Fruit fly (Drosophila melanogaster) whole organism, embryonic: ENCODE data around the gene CG11279.
A peak's percentile ranks its signal among the peaks of the same experiment; 100 is the strongest.

Source experiments
- Adf1 ChIP-seq: fragments of 200-800 bp; sonication (Bioruptor generic); IDR thresholded peaks from 2 replicates; pipeline ENCODE4 v1.3.6; 2022; ENCODE audit warnings: missing biosample characterization, missing genetic modification characterization
- Aef1 ChIP-seq: fragments of 200-800 bp; sonication (Bioruptor generic); IDR thresholded peaks from 3 replicates; pipeline ENCODE4 v1.3.6; 2022; ENCODE audit warnings: missing biosample characterization, missing genetic modification characterization
- B-H2 ChIP-seq: fragments of 200-800 bp; sonication (Bioruptor generic); optimal IDR thresholded peaks from 2 replicates; lab custom pipeline; 2018; ENCODE audit warnings: missing biosample characterization, mild to moderate bottlenecking, missing genetic modification characterization
- CG10321 ChIP-seq: fragments of 200-800 bp; sonication (Bioruptor generic); IDR thresholded peaks from 2 replicates; pipeline ENCODE4 v1.3.6; 2022; ENCODE audit warnings: missing biosample characterization, missing genetic modification characterization
- CG10565 ChIP-seq: fragments of 200-800 bp; sonication (Bioruptor generic); optimal IDR thresholded peaks from 3 replicates; lab custom pipeline; 2016; ENCODE audit warnings: missing biosample characterization, mild to moderate bottlenecking, missing genetic modification characterization
- CG11456 ChIP-seq: fragments of 200-800 bp; sonication (Bioruptor generic); IDR thresholded peaks from 3 replicates; pipeline ENCODE4 v1.3.6; 2022; ENCODE audit warnings: missing biosample characterization, missing genetic modification characterization
- CG11696 ChIP-seq: fragments of 200-800 bp; sonication (Bioruptor generic); IDR thresholded peaks from 2 replicates; pipeline ENCODE4 v1.3.6; 2022; ENCODE audit warnings: missing biosample characterization, missing genetic modification characterization
- CG12659 ChIP-seq: fragments of 200-800 bp; sonication (Bioruptor generic); optimal IDR thresholded peaks from 3 replicates; lab custom pipeline; 2017; ENCODE audit warnings: mild to moderate bottlenecking, missing biosample characterization, missing genetic modification reagents, missing genetic modification characterization
- CG14667 ChIP-seq: fragments of 200-800 bp; sonication (Bioruptor generic); IDR thresholded peaks from 2 replicates; pipeline ENCODE4 v1.3.6; 2022; ENCODE audit warnings: missing biosample characterization, missing genetic modification characterization
- CG16863 ChIP-seq: fragments of 200-800 bp; sonication (Bioruptor generic); optimal IDR thresholded peaks from 3 replicates; lab custom pipeline; 2016; ENCODE audit warnings: missing biosample characterization, missing genetic modification characterization
- CG2120 ChIP-seq: fragments of 200-800 bp; sonication (Bioruptor generic); optimal IDR thresholded peaks from 3 replicates; lab custom pipeline; 2016; ENCODE audit warnings: missing biosample characterization, missing genetic modification characterization
- CG2199 ChIP-seq: fragments of 200-800 bp; sonication (Bioruptor generic); IDR thresholded peaks from 3 replicates; pipeline ENCODE4 v1.3.6; 2022; ENCODE audit warnings: missing biosample characterization, missing genetic modification characterization
- CG42726 ChIP-seq: fragments of 200-800 bp; sonication (Bioruptor generic); IDR thresholded peaks from 2 replicates; pipeline ENCODE4 v1.3.6; 2022; ENCODE audit warnings: missing biosample characterization, missing genetic modification characterization; ENCODE audit not compliant: partially characterized antibody
- CG4328 ChIP-seq: fragments of 200-800 bp; sonication (Bioruptor generic); optimal IDR thresholded peaks from 3 replicates; lab custom pipeline; 2017; ENCODE audit warnings: missing biosample characterization, missing genetic modification reagents, missing genetic modification characterization
- CG4730 ChIP-seq: fragments of 200-800 bp; sonication (Bioruptor generic); IDR thresholded peaks from 2 replicates; pipeline ENCODE4 v1.3.6; 2022; ENCODE audit warnings: missing biosample characterization, missing genetic modification characterization
- CG4820 ChIP-seq: fragments of 200-800 bp; sonication (Bioruptor generic); optimal IDR thresholded peaks from 3 replicates; lab custom pipeline; 2016; ENCODE audit warnings: missing biosample characterization, missing genetic modification characterization
- CG6791 ChIP-seq: fragments of 200-800 bp; sonication (Bioruptor generic); IDR thresholded peaks from 3 replicates; pipeline ENCODE4 v1.3.6; 2022; ENCODE audit warnings: missing biosample characterization, missing genetic modification characterization; ENCODE audit not compliant: partially characterized antibody
- CG7271 ChIP-seq: fragments of 200-800 bp; sonication (Bioruptor generic); optimal IDR thresholded peaks from 2 replicates; lab custom pipeline; 2018; ENCODE audit warnings: missing biosample characterization, mild to moderate bottlenecking, missing genetic modification characterization, moderate library complexity
- CG7372 ChIP-seq: fragments of 200-800 bp; sonication (Bioruptor generic); IDR thresholded peaks from 2 replicates; pipeline ENCODE4 v1.3.6; 2022; ENCODE audit warnings: missing biosample characterization, missing genetic modification characterization
- CG8290 ChIP-seq, 3 experiments: fragments of 200-800 bp; sonication (Bioruptor generic); optimal IDR thresholded peaks; 2 replicates each; lab custom pipeline; 2016 to 2019; ENCODE audit warnings: missing biosample characterization in 3 of 3, missing genetic modification characterization in 3 of 3, mild to moderate bottlenecking in 2 of 3, moderate library complexity in 1 of 3
- CG8478 ChIP-seq: fragments of >200 bp; optimal IDR thresholded peaks from 2 replicates; lab custom pipeline; 2018
- CG9876 ChIP-seq: fragments of 200-800 bp; sonication (Bioruptor generic); optimal IDR thresholded peaks from 2 replicates; lab custom pipeline; 2016; ENCODE audit warnings: missing biosample characterization, missing genetic modification characterization
- Dek ChIP-seq: fragments of 200-800 bp; sonication (Bioruptor generic); optimal IDR thresholded peaks from 3 replicates; lab custom pipeline; 2019; ENCODE audit warnings: missing biosample characterization, mild to moderate bottlenecking, missing genetic modification characterization, moderate library complexity
- Doc3 ChIP-seq: fragments of 200-800 bp; sonication (Bioruptor generic); IDR thresholded peaks from 3 replicates; pipeline ENCODE4 v1.3.6; 2022; ENCODE audit warnings: missing biosample characterization, missing genetic modification characterization; ENCODE audit not compliant: partially characterized antibody
- GATAe ChIP-seq: fragments of 200-800 bp; sonication (Bioruptor generic); conservative IDR thresholded peaks from 2 replicates; pipeline ENCODE4 v1.3.6; 2022; ENCODE audit warnings: missing biosample characterization, missing genetic modification characterization
- HLH54F ChIP-seq: fragments of 200-800 bp; sonication (Bioruptor generic); optimal IDR thresholded peaks from 3 replicates; lab custom pipeline; 2016; ENCODE audit warnings: missing biosample characterization, missing genetic modification characterization
- Hsf ChIP-seq: fragments of 200-800 bp; sonication (Bioruptor generic); optimal IDR thresholded peaks from 3 replicates; lab custom pipeline; 2016; ENCODE audit warnings: missing biosample characterization, missing genetic modification characterization
- Mad ChIP-seq: fragments of 200-800 bp; sonication (Bioruptor generic); optimal IDR thresholded peaks from 2 replicates; lab custom pipeline; 2016; ENCODE audit warnings: missing biosample characterization, missing genetic modification characterization
- Myb ChIP-seq: fragments of 200-800 bp; sonication (Bioruptor generic); optimal IDR thresholded peaks from 2 replicates; lab custom pipeline; 2016; ENCODE audit warnings: missing biosample characterization, missing genetic modification characterization
- Poxn ChIP-seq: fragments of 200-800 bp; sonication (Bioruptor generic); IDR thresholded peaks from 2 replicates; pipeline ENCODE4 v1.3.6; 2022; ENCODE audit warnings: missing biosample characterization, missing genetic modification characterization
- Trl ChIP-seq, 3 experiments: fragments of >200 bp in 2 of 3; fragments of 200-800 bp in 1 of 3; sonication (Bioruptor generic) in 1 of 3; optimal IDR thresholded peaks; 2 replicates in 1 of 3; 3 replicates in 2 of 3; lab custom pipeline; 2016 to 2017; ENCODE audit warnings: missing biosample characterization in 1 of 3, missing genetic modification characterization in 1 of 3
- Vsx1 ChIP-seq: fragments of 200-800 bp; sonication (Bioruptor generic); optimal IDR thresholded peaks from 2 replicates; lab custom pipeline; 2017; ENCODE audit warnings: missing biosample characterization, mild to moderate bottlenecking, missing genetic modification characterization, missing genetic modification reagents
- ap ChIP-seq: fragments of 200-800 bp; sonication (Bioruptor generic); IDR thresholded peaks from 2 replicates; pipeline ENCODE4 v1.3.6; 2022; ENCODE audit warnings: missing biosample characterization, missing genetic modification characterization
- ara ChIP-seq: fragments of 200-800 bp; sonication (Bioruptor generic); IDR thresholded peaks from 2 replicates; pipeline ENCODE4 v1.3.6; 2022; ENCODE audit warnings: missing biosample characterization, missing genetic modification characterization
- ato ChIP-seq: fragments of 200-800 bp; sonication (Bioruptor generic); IDR thresholded peaks from 2 replicates; pipeline ENCODE4 v1.3.6; 2022; ENCODE audit warnings: missing biosample characterization, missing genetic modification characterization; ENCODE audit not compliant: partially characterized antibody
- cwo ChIP-seq: fragments of 200-800 bp; sonication (Bioruptor generic); optimal IDR thresholded peaks from 3 replicates; lab custom pipeline; 2017; ENCODE audit warnings: missing biosample characterization, missing genetic modification characterization, mild to moderate bottlenecking, moderate library complexity, missing genetic modification reagents
- dpn ChIP-seq, 2 experiments: fragments of 200-800 bp; sonication (Bioruptor generic); optimal IDR thresholded peaks; 3 replicates each; lab custom pipeline; 2016; ENCODE audit warnings: missing biosample characterization in 2 of 2, missing genetic modification characterization in 2 of 2
- ftz-f1 ChIP-seq: fragments of 200-800 bp; sonication (Bioruptor generic); optimal IDR thresholded peaks from 2 replicates; lab custom pipeline; 2016; ENCODE audit warnings: missing biosample characterization, missing genetic modification characterization
- her ChIP-seq: fragments of 200-800 bp; sonication (Bioruptor generic); optimal IDR thresholded peaks from 2 replicates; lab custom pipeline; 2016; ENCODE audit warnings: missing biosample characterization, missing genetic modification characterization
- hkb ChIP-seq, 2 experiments: fragments of 200-800 bp in 1 of 2; fragments of >200 bp in 1 of 2; sonication (Bioruptor generic) in 1 of 2; IDR thresholded peaks in 1 of 2; optimal IDR thresholded peaks in 1 of 2; 2 replicates each; pipeline versions ENCODE4 v1.3.6 to Lab custom; 2017 to 2022; ENCODE audit warnings: missing biosample characterization in 1 of 2, missing genetic modification characterization in 1 of 2
- jigr1 ChIP-seq: fragments of 200-800 bp; sonication (Bioruptor generic); IDR thresholded peaks from 3 replicates; pipeline ENCODE4 v1.3.6; 2022; ENCODE audit warnings: missing biosample characterization, missing genetic modification characterization
- kay ChIP-seq: fragments of 200-800 bp; sonication (Bioruptor generic); optimal IDR thresholded peaks from 2 replicates; lab custom pipeline; 2016; ENCODE audit warnings: missing biosample characterization, missing genetic modification characterization
- klu ChIP-seq: fragments of 200-800 bp; sonication (Bioruptor generic); IDR thresholded peaks from 2 replicates; pipeline ENCODE4 v1.3.6; 2022; ENCODE audit warnings: missing biosample characterization, missing genetic modification characterization
- pita ChIP-seq: fragments of 200-800 bp; sonication (Bioruptor generic); optimal IDR thresholded peaks from 2 replicates; lab custom pipeline; 2017; ENCODE audit warnings: missing biosample characterization, mild to moderate bottlenecking, missing genetic modification characterization
- pzg ChIP-seq: fragments of 200-800 bp; sonication (Bioruptor generic); optimal IDR thresholded peaks from 3 replicates; lab custom pipeline; 2018; ENCODE audit warnings: missing biosample characterization, mild to moderate bottlenecking, missing genetic modification characterization, moderate library complexity
- repo ChIP-seq: fragments of 200-800 bp; sonication (Bioruptor generic); optimal IDR thresholded peaks from 2 replicates; lab custom pipeline; 2016; ENCODE audit warnings: missing biosample characterization, missing genetic modification characterization
- seq ChIP-seq: fragments of 200-800 bp; sonication (Bioruptor generic); IDR thresholded peaks from 2 replicates; pipeline ENCODE4 v1.3.6; 2022; ENCODE audit warnings: missing biosample characterization, missing genetic modification characterization
- ttk ChIP-seq: fragments of 200-800 bp; sonication (Bioruptor generic); IDR thresholded peaks from 2 replicates; pipeline ENCODE4 v2.1.2; 2022; ENCODE audit warnings: missing biosample characterization, missing genetic modification characterization
- zf30C ChIP-seq: fragments of 200-800 bp; sonication (Bioruptor generic); optimal IDR thresholded peaks from 3 replicates; lab custom pipeline; 2018; ENCODE audit warnings: missing biosample characterization, mild to moderate bottlenecking, missing genetic modification characterization

Gene CG11279

DNA sequence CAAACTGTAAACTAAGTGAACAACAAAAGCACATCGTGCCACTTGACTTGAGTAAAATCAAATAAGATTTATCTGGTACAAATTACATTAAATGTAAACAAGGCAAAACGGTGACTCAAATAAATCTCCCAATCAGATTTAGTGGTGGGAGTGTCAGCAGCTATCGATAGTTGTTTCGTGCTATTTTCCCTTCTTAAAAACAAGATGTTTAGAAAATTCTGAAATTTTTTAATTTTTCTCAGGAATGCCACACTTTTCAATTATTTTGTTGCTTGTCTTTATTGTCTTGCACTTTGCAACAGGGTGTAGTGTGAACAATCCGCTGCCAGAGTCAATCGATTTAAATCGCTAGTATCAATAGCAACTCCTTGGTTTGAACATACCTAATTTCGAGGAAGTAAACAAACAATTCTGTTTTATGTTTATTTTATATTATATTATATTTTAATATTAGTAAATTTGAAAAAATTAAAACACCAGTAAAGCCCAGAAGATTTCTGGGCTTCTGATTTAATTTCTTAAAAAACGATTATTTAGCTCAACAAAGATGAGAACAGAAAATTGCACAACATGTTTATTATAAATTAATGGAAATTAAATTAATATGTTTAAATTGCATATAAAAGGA, 31.5 kb upstream of the CG11279 start, which contains the start of gene MICAL-like (continued):
- TF ChIP-seq CG4328 (GFP tag; lab: Kevin White, UChicago) (no peak), CG4820 (no peak), ttk (GFP tag; lab: Robert Waterston, UW) (no peak), Dek (tag; lab: Kevin White, UChicago) (no peak), seq (no peak), ftz-f1 (GFP tag; lab: Kevin White, UChicago) (no peak), CG11456 (GFP tag; lab: Robert Waterston, UW) (peak; percentile 4; the same call in 1 of the 3 replicates), kay (peak; percentile 79), Poxn (no peak), Trl (optimal IDR thresholded peaks at IDR 0.05; lab: Kevin White, UChicago) (no peak), Trl (GFP tag; optimal IDR thresholded peaks at IDR 0.05; lab: Kevin White, UChicago) (no peak), hkb (optimal IDR thresholded peaks at IDR 0.05; lab: Kevin White, UChicago) (no peak), hkb (GFP tag; IDR thresholded peaks at IDR 0.05; lab: Robert Waterston, UW) (peak; percentile 36; the same call in 1 of the 2 replicates), pzg (GFP tag; lab: Kevin White, UChicago) (peak; percentile 39), CG12659 (GFP tag; lab: Kevin White, UChicago) (no peak), CG2199 (GFP tag; lab: Robert Waterston, UW) (no peak), CG11696 (GFP tag; lab: Robert Waterston, UW) (no peak), Aef1 (GFP tag; lab: Robert Waterston, UW) (peak; percentile 36; the same call in 2 of the 3 replicates), CG10565 (GFP tag; lab: Kevin White, UChicago) (no peak), Vsx1 (GFP tag; lab: Kevin White, UChicago) (no peak), Mad (GFP tag; lab: Kevin White, UChicago) (no peak), Doc3 (peak; percentile 97), CG16863 (no peak), jigr1 (GFP tag; lab: Robert Waterston, UW) (0 out of 3 replicates have a peak, but pooled peaks have one; percentile 26), CG14667 (GFP tag; lab: Robert Waterston, UW) (no peak), CG42726 (0 out of 2 replicates have a peak, but pooled peaks have one; percentile 46), ato (GFP tag; lab: Robert Waterston, UW) (peak; percentile 36; the same call in 1 of the 2 replicates), cwo (no peak), CG8478 (lab: Kevin White, UChicago) (no peak), CG9876 (GFP tag; lab: Kevin White, UChicago) (no peak), her (GFP tag; lab: Kevin White, UChicago) (no peak), Hsf (GFP tag; lab: Kevin White, UChicago) (no peak), dpn (GFP tag; optimal IDR thresholded peaks at IDR 0.05; lab: Kevin White, UChicago) (peak in 1 of 2 experiments; percentile 21), CG8290 (GFP tag; optimal IDR thresholded peaks at IDR 0.05; lab: Kevin White, UChicago) (peak; percentile 47), CG8290 (tag; optimal IDR thresholded peaks at IDR 0.05; lab: Kevin White, UChicago) (peak; percentile 14 to 26), B-H2 (no peak), CG4730 (GFP tag; lab: Robert Waterston, UW) (no peak), CG2120 (GFP tag; lab: Kevin White, UChicago) (peak; percentile 33), ap (GFP tag; lab: Robert Waterston, UW) (no peak), Adf1 (GFP tag; lab: Robert Waterston, UW) (no peak), CG10321 (no peak), klu (GFP tag; lab: Robert Waterston, UW) (no peak), pita (GFP tag; lab: Kevin White, UChicago) (no peak), GATAe (GFP tag; lab: Robert Waterston, UW) (no peak), HLH54F (GFP tag; lab: Kevin White, UChicago) (peak; percentile 29), CG7271 (tag; lab: Kevin White, UChicago) (no peak), CG7372 (GFP tag; lab: Robert Waterston, UW) (no peak; the same call in 1 of the 2 replicates), ara (GFP tag; lab: Robert Waterston, UW) (no peak), CG6791 (GFP tag; lab: Robert Waterston, UW) (peak; percentile 77), repo (GFP tag; lab: Kevin White, UChicago) (no peak), zf30C (GFP tag; lab: Kevin White, UChicago) (no peak), Myb (peak; percentile 14)
